Fruit fly (Drosophila melanogaster) whole organism, prepupa: Measurements from ENCODE around the gene CG13243.

Experiments
- Blimp-1 ChIP-seq: fragments of 200-800 bp; sonication (Bioruptor generic); optimal IDR thresholded peaks from 3 replicates; lab custom pipeline; 2017; ENCODE audit warnings: missing biosample characterization, missing genetic modification characterization, mild to moderate bottlenecking, moderate library complexity, missing genetic modification reagents
- CG11762 ChIP-seq: fragments of 200-800 bp; sonication (Bioruptor generic); optimal IDR thresholded peaks from 3 replicates; lab custom pipeline; 2016; ENCODE audit warnings: missing biosample characterization, missing genetic modification characterization; ENCODE audit not compliant: insufficient read depth
- CG1621 ChIP-seq: fragments of 200-800 bp; sonication (Bioruptor generic); optimal IDR thresholded peaks from 3 replicates; lab custom pipeline; 2018; ENCODE audit warnings: missing biosample characterization, mild to moderate bottlenecking, missing genetic modification characterization
- CG6792 ChIP-seq: fragments of 200-800 bp; sonication (Bioruptor generic); optimal IDR thresholded peaks from 3 replicates; lab custom pipeline; 2016; ENCODE audit warnings: missing biosample characterization, missing genetic modification characterization
- Eip75B ChIP-seq: fragments of 200-800 bp; sonication (Bioruptor generic); optimal IDR thresholded peaks from 3 replicates; lab custom pipeline; 2016; ENCODE audit warnings: missing biosample characterization, missing genetic modification characterization
- Smox ChIP-seq: fragments of 200-800 bp; sonication (Bioruptor generic); optimal IDR thresholded peaks from 3 replicates; lab custom pipeline; 2016; ENCODE audit warnings: missing biosample characterization, missing genetic modification characterization
- Sox15 ChIP-seq: fragments of 200-800 bp; sonication (Bioruptor generic); optimal IDR thresholded peaks from 3 replicates; lab custom pipeline; 2016; ENCODE audit warnings: missing biosample characterization, missing genetic modification characterization
- achi ChIP-seq: fragments of 200-800 bp; sonication (Bioruptor generic); optimal IDR thresholded peaks from 3 replicates; lab custom pipeline; 2016; ENCODE audit warnings: missing biosample characterization, missing genetic modification characterization
- cyc ChIP-seq: fragments of 200-800 bp; sonication (Bioruptor generic); optimal IDR thresholded peaks from 3 replicates; lab custom pipeline; 2016; ENCODE audit warnings: missing biosample characterization, missing genetic modification characterization
- dac ChIP-seq: fragments of 200-800 bp; sonication (Bioruptor generic); optimal IDR thresholded peaks from 2 replicates; lab custom pipeline; 2017; ENCODE audit warnings: missing biosample characterization, mild to moderate bottlenecking, missing genetic modification characterization
- net ChIP-seq: fragments of 200-800 bp; sonication (Bioruptor generic); optimal IDR thresholded peaks from 3 replicates; lab custom pipeline; 2016; ENCODE audit warnings: missing biosample characterization, missing genetic modification characterization
- spab ChIP-seq: fragments of 200-800 bp; sonication (Bioruptor generic); optimal IDR thresholded peaks from 2 replicates; lab custom pipeline; 2017; ENCODE audit warnings: missing biosample characterization, mild to moderate bottlenecking, missing genetic modification characterization, missing genetic modification reagents
- vri ChIP-seq: fragments of 200-800 bp; sonication (Bioruptor generic); optimal IDR thresholded peaks from 3 replicates; lab custom pipeline; 2016; ENCODE audit warnings: missing biosample characterization, mild to moderate bottlenecking, missing genetic modification characterization

- TF ChIP-seq Smox: no peak
- no peak for TF ChIP-seq vri (GFP tag; lab: Kevin White, UChicago)
- TF ChIP-seq cyc (GFP tag; lab: Kevin White, UChicago): no peak
- TF ChIP-seq Blimp-1 (GFP tag; lab: Kevin White, UChicago): no peak
- TF ChIP-seq dac (GFP tag; lab: Kevin White, UChicago): no peak
- no peak for TF ChIP-seq Eip75B (GFP tag; lab: Kevin White, UChicago)
- no peak for TF ChIP-seq achi
- TF ChIP-seq CG6792: no peak
- no peak for TF ChIP-seq CG1621 (tag; lab: Kevin White, UChicago)
- TF ChIP-seq spab (GFP tag; lab: Kevin White, UChicago): no peak
- TF ChIP-seq Sox15 (GFP tag; lab: Kevin White, UChicago): no peak
- TF ChIP-seq net (GFP tag; lab: Kevin White, UChicago): no peak
- no peak for TF ChIP-seq CG11762 (GFP tag; lab: Kevin White, UChicago)
These were observed 30.7 kb downstream of the CG13243 start, which contains the start of gene CG44475 for dm6 chr2L:15883090-15883489.
